Worm (Caenorhabditis elegans): ENCODE measurements around the gene fbxa-131.
A peak's percentile ranks its signal among the peaks of the same experiment; 100 is the strongest.

fbxa-131 gene

ce11 chrV:19741034-19741433 is 2.8 kb downstream of the fbxa-131 start, which contains the start of gene W04E12.2:
TSS of gene W04E12.2 (minus strand) at chrV:19741134.
- TF ChIP-seq fkh-4 (tag; optimal IDR thresholded peaks at IDR 0.05; ENCODE audit: borderline replicate concordance) (no peak), alr-1 (tag; optimal IDR thresholded peaks at IDR 0.05; ENCODE audit: borderline replicate concordance) (no peak), grh-1 (GFP tag; IDR thresholded peaks at IDR 0.05) (no peak), nhr-28 (tag; optimal IDR thresholded peaks at IDR 0.05) (no peak), vab-15 (tag; optimal IDR thresholded peaks at IDR 0.05) (no peak), elt-3 (tag; optimal IDR thresholded peaks at IDR 0.05) (no peak)

- TF ChIP-seq hlh-4 (tag; optimal IDR thresholded peaks at IDR 0.05) (no peak), ceh-63 (GFP tag; optimal IDR thresholded peaks at IDR 0.05) (no peak), xbp-1 (tag; optimal IDR thresholded peaks at IDR 0.05) (no peak), ztf-11 (tag; optimal IDR thresholded peaks at IDR 0.05) (no peak), nhr-11 (tag; optimal IDR thresholded peaks at IDR 0.05) (no peak)
Observed at ce11 chrV:19741651-19742050, 3.4 kb downstream of the fbxa-131 start, which contains the start of gene W04E12.3. TSS of gene W04E12.3 (plus strand) at chrV:19741951.

ce11 chrV:19743305-19743704 is 5.1 kb downstream of the fbxa-131 start, which contains the start of gene W04E12.4:
TSS of gene W04E12.4 (plus strand) at chrV:19743605.
- TF ChIP-seq nhr-84 (tag; optimal IDR thresholded peaks at IDR 0.05) (no peak), C16A3.4 (tag; optimal IDR thresholded peaks at IDR 0.05) (no peak), fos-1 (tag; optimal IDR thresholded peaks at IDR 0.05) (no peak), mab-9 (GFP tag; IDR thresholded peaks at IDR 0.05) (no peak), C04F5.9 (tag; optimal IDR thresholded peaks at IDR 0.05) (no peak), nhr-71 (tag; optimal IDR thresholded peaks at IDR 0.05) (no peak), tbx-2 (tag; optimal IDR thresholded peaks at IDR 0.05) (no peak), ztf-4 (tag; optimal IDR thresholded peaks at IDR 0.05) (no peak), hlh-17 (GFP tag; optimal IDR thresholded peaks at IDR 0.05; ENCODE audit: borderline replicate concordance) (no peak), nhr-77 (tag; optimal IDR thresholded peaks at IDR 0.05) (no peak), efl-1 (optimal IDR thresholded peaks at IDR 0.05) (no peak), efl-1 (GFP tag; optimal IDR thresholded peaks at IDR 0.05 in 1 of 2) (no peak), nhr-76 (tag; optimal IDR thresholded peaks at IDR 0.05) (no peak), unc-130 (tag; optimal IDR thresholded peaks at IDR 0.05) (no peak), ceh-8 (GFP tag; optimal IDR thresholded peaks at IDR 0.05) (no peak)

ce11 chrV:19743794-19744193 is 5.6 kb downstream of the fbxa-131 start:
- TF ChIP-seq nhr-85 (tag) (peak; percentile 11), nhr-237 (tag; optimal IDR thresholded peaks at IDR 0.05) (no peak)

ce11 chrV:19744210-19744609 is 6.0 kb downstream of the fbxa-131 start:
- TF ChIP-seq alr-1 (tag; optimal IDR thresholded peaks at IDR 0.05; ENCODE audit: borderline replicate concordance) (no peak), hlh-17 (GFP tag; optimal IDR thresholded peaks at IDR 0.05; ENCODE audit: borderline replicate concordance) (no peak), lin-15B (tag; optimal IDR thresholded peaks at IDR 0.05) (no peak), lir-3 (tag; optimal IDR thresholded peaks at IDR 0.05; ENCODE audit: poor library complexity) (no peak)

- no peak for TF ChIP-seq ceh-82 (tag; optimal IDR thresholded peaks at IDR 0.05)
- no peak for TF ChIP-seq egl-13 (tag; optimal IDR thresholded peaks at IDR 0.05)
- TF ChIP-seq nhr-11 (tag; optimal IDR thresholded peaks at IDR 0.05), result no peak
- no peak for TF ChIP-seq hlh-4 (tag; optimal IDR thresholded peaks at IDR 0.05)
- no peak for TF ChIP-seq aly-2 (tag; optimal IDR thresholded peaks at IDR 0.05)
- TF ChIP-seq fkh-10 (GFP tag; optimal IDR thresholded peaks at IDR 0.05), result no peak
- TF ChIP-seq ceh-63 (GFP tag; optimal IDR thresholded peaks at IDR 0.05), result no peak
- TF ChIP-seq fkh-8 (tag; optimal IDR thresholded peaks at IDR 0.05), result no peak
- no peak for TF ChIP-seq F16B12.6 (tag; optimal IDR thresholded peaks at IDR 0.05)
- TF ChIP-seq unc-86 (tag; optimal IDR thresholded peaks at IDR 0.05), result no peak
- no peak for TF ChIP-seq unc-62 (GFP tag; optimal IDR thresholded peaks at IDR 0.05)
- TF ChIP-seq snpc-4 (tag; optimal IDR thresholded peaks at IDR 0.05), result no peak
- TF ChIP-seq pqm-1 (tag; optimal IDR thresholded peaks at IDR 0.05), result no peak
- no peak for TF ChIP-seq lir-3 (tag; optimal IDR thresholded peaks at IDR 0.05; ENCODE audit: poor library complexity)
- TF ChIP-seq C16A3.4 (tag; optimal IDR thresholded peaks at IDR 0.05), result no peak
- no peak for TF ChIP-seq lsy-2 (tag; optimal IDR thresholded peaks at IDR 0.05)
Observed at ce11 chrV:19745852-19746251, 7.6 kb downstream of the fbxa-131 start, which contains the start of gene W04E12.5. TSS of gene W04E12.5 (plus strand) at chrV:19746152.

Data from whole organism, L1 larva.